Worm (Caenorhabditis elegans): ENCODE data around the gene F57C2.5.

DNA sequence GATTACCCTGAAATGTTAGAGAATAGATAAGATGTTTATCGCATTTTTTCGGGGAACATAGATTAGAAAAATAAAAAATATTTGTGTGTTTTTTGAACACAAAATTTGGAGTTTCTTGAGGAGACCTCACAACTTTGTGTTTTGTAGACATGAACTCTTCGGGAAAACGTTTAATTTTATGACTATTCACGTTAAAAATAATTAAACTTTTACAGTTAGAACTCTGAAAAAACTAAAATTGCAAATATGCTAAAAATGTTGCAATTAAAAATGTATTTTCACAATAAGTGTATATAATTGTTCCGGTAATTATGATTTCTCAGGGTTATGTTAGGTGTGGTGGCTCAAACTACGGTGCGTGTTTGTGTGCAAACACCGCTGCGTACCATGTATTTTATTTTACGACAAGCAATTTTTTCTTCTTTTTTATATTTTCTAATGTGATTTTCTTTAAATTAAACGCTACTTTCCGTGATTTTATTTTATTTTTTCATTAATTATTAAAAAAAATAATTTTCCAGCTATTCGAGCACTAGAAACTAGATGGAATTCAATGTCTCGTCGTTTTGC, at the start of gene F57C2.5, which contains the start of gene spat-1:
- TF ChIP-seq ztf-6 (GFP tag; IDR thresholded peaks at IDR 0.05) (no peak), cebp-1 (GFP tag; IDR thresholded peaks at IDR 0.05) (no peak), cebp-1 (tag; optimal IDR thresholded peaks at IDR 0.05) (peak; percentile 49), C06A6.2 (GFP tag; conservative IDR thresholded peaks at IDR 0.05) (no peak), bed-2 (GFP tag; IDR thresholded peaks at IDR 0.05) (no peak), snpc-4 (GFP tag; optimal IDR thresholded peaks at IDR 0.05) (no peak), snpc-4 (tag; optimal IDR thresholded peaks at IDR 0.05) (peak in 3 of 4 experiments; percentile 27 to 44 (median 40)), pha-4 (tag; optimal IDR thresholded peaks at IDR 0.05) (no peak), hmg-1.2 (GFP tag; IDR thresholded peaks at IDR 0.05) (peak; percentile 49; the same call in 1 of the 2 replicates), die-1 (tag; optimal IDR thresholded peaks at IDR 0.05) (no peak), attf-5 (GFP tag; optimal IDR thresholded peaks at IDR 0.05) (peak; percentile 77), nfya-1 (tag; optimal IDR thresholded peaks at IDR 0.05; ENCODE audit: borderline replicate concordance, insufficient read depth) (no peak), nhr-120 (GFP tag; IDR thresholded peaks at IDR 0.05) (no peak), unc-130 (GFP tag; optimal IDR thresholded peaks at IDR 0.05) (peak; percentile 74), rec-8 (tag; optimal IDR thresholded peaks at IDR 0.05) (no peak)

Measured in whole organism, young adult.